Fruit fly (Drosophila melanogaster) whole organism, embryonic: Measurements from ENCODE around the gene Trm7-34.

Experiments used
- Aef1 ChIP-seq: fragments of 200-800 bp; sonication (Bioruptor generic); IDR thresholded peaks from 3 replicates; pipeline ENCODE4 v1.3.6; 2022; ENCODE audit warnings: missing biosample characterization, missing genetic modification characterization
- CG10654 ChIP-seq: fragments of 200-800 bp; sonication (Bioruptor generic); optimal IDR thresholded peaks from 2 replicates; lab custom pipeline; 2016; ENCODE audit warnings: missing biosample characterization, missing genetic modification characterization
- CG11247 ChIP-seq: fragments of 200-800 bp; sonication (Bioruptor generic); IDR thresholded peaks from 2 replicates; pipeline ENCODE4 v1.3.6; 2022; ENCODE audit warnings: missing biosample characterization, missing genetic modification characterization
- CG12744 ChIP-seq: fragments of 200-800 bp; sonication (Bioruptor generic); optimal IDR thresholded peaks from 2 replicates; lab custom pipeline; 2016; ENCODE audit warnings: missing biosample characterization, missing genetic modification characterization
- CG13775 ChIP-seq: fragments of 200-800 bp; sonication (Bioruptor generic); optimal IDR thresholded peaks from 3 replicates; lab custom pipeline; 2017; ENCODE audit warnings: missing biosample characterization, mild to moderate bottlenecking, missing genetic modification characterization
- CG14860 ChIP-seq: fragments of 200-800 bp; sonication (Bioruptor generic); IDR thresholded peaks from 3 replicates; pipeline ENCODE4 v1.3.6; 2022; ENCODE audit warnings: missing biosample characterization, missing genetic modification characterization; ENCODE audit not compliant: partially characterized antibody
- CG15011 ChIP-seq: fragments of 200-800 bp; sonication (Bioruptor generic); optimal IDR thresholded peaks from 3 replicates; lab custom pipeline; 2018; ENCODE audit warnings: missing biosample characterization, mild to moderate bottlenecking, missing genetic modification characterization
- CG15514 ChIP-seq: fragments of 200-800 bp; sonication (Bioruptor generic); optimal IDR thresholded peaks from 3 replicates; lab custom pipeline; 2017; ENCODE audit warnings: missing biosample characterization, missing genetic modification characterization, mild to moderate bottlenecking, moderate library complexity, missing genetic modification reagents
- CG17359 ChIP-seq: fragments of 200-800 bp; sonication (Bioruptor generic); optimal IDR thresholded peaks from 3 replicates; lab custom pipeline; 2018; ENCODE audit warnings: missing biosample characterization, mild to moderate bottlenecking, missing genetic modification characterization, moderate library complexity
- CG1832 ChIP-seq: fragments of 200-800 bp; sonication (Bioruptor generic); optimal IDR thresholded peaks from 2 replicates; lab custom pipeline; 2017; ENCODE audit warnings: missing biosample characterization, mild to moderate bottlenecking, missing genetic modification characterization, inconsistent platforms
- CG2120 ChIP-seq: fragments of 200-800 bp; sonication (Bioruptor generic); optimal IDR thresholded peaks from 3 replicates; lab custom pipeline; 2016; ENCODE audit warnings: missing biosample characterization, missing genetic modification characterization
- CG2129 ChIP-seq: fragments of 200-800 bp; sonication (Bioruptor generic); IDR thresholded peaks from 2 replicates; pipeline ENCODE4 v1.3.6; 2022; ENCODE audit warnings: missing biosample characterization, missing genetic modification characterization; ENCODE audit not compliant: partially characterized antibody
- CG3407 ChIP-seq: fragments of 200-800 bp; sonication (Bioruptor generic); optimal IDR thresholded peaks from 2 replicates; lab custom pipeline; 2018; ENCODE audit warnings: missing biosample characterization, mild to moderate bottlenecking, missing genetic modification characterization
- CG34376 ChIP-seq: fragments of 200-800 bp; sonication (Bioruptor generic); optimal IDR thresholded peaks from 2 replicates; lab custom pipeline; 2018; ENCODE audit warnings: missing biosample characterization, mild to moderate bottlenecking, missing genetic modification characterization
- CG4360 ChIP-seq: fragments of 200-800 bp; sonication (Bioruptor generic); IDR thresholded peaks from 2 replicates; pipeline ENCODE4 v1.3.6; 2022; ENCODE audit warnings: missing biosample characterization, missing genetic modification characterization
- CG4617 ChIP-seq: fragments of 200-800 bp; sonication (Bioruptor generic); optimal IDR thresholded peaks from 3 replicates; lab custom pipeline; 2016; ENCODE audit warnings: missing biosample characterization, missing genetic modification characterization, borderline replicate concordance
- CG6175 ChIP-seq: fragments of 200-800 bp; sonication (Bioruptor generic); IDR thresholded peaks from 3 replicates; pipeline ENCODE4 v1.3.6; 2022; ENCODE audit warnings: missing biosample characterization, missing genetic modification characterization
- CG7928 ChIP-seq: fragments of 200-800 bp; sonication (Bioruptor generic); optimal IDR thresholded peaks from 2 replicates; lab custom pipeline; 2017; ENCODE audit warnings: missing biosample characterization, mild to moderate bottlenecking, missing genetic modification characterization
- D19B ChIP-seq: fragments of 200-800 bp; sonication (Bioruptor generic); optimal IDR thresholded peaks from 2 replicates; lab custom pipeline; 2017; ENCODE audit warnings: missing biosample characterization, mild to moderate bottlenecking, missing genetic modification characterization
- Dek ChIP-seq: fragments of 200-800 bp; sonication (Bioruptor generic); optimal IDR thresholded peaks from 3 replicates; lab custom pipeline; 2019; ENCODE audit warnings: missing biosample characterization, mild to moderate bottlenecking, missing genetic modification characterization, moderate library complexity
- Dll ChIP-seq: fragments of 200-800 bp; sonication (Bioruptor generic); IDR thresholded peaks from 4 replicates; pipeline ENCODE4 v1.3.6; 2022; ENCODE audit warnings: missing biosample characterization, missing genetic modification characterization; ENCODE audit not compliant: partially characterized antibody
- Ets65A ChIP-seq: fragments of 200-800 bp; sonication (Bioruptor generic); peaks from one replicate; lab custom pipeline; 2016; ENCODE audit warnings: missing biosample characterization, missing genetic modification characterization
- Fer1 ChIP-seq: fragments of 200-800 bp; sonication (Bioruptor generic); optimal IDR thresholded peaks from 2 replicates; lab custom pipeline; 2017; ENCODE audit warnings: missing biosample characterization, mild to moderate bottlenecking, missing genetic modification characterization
- HLH4C ChIP-seq: fragments of 200-800 bp; sonication (Bioruptor generic); IDR thresholded peaks from 3 replicates; pipeline ENCODE4 v1.3.6; 2022; ENCODE audit warnings: missing biosample characterization, missing genetic modification characterization; ENCODE audit not compliant: partially characterized antibody
- Hmx ChIP-seq: fragments of 200-800 bp; sonication (Bioruptor generic); optimal IDR thresholded peaks from 2 replicates; lab custom pipeline; 2016; ENCODE audit warnings: missing biosample characterization, missing genetic modification characterization
- Max ChIP-seq: fragments of 200-800 bp; sonication (Bioruptor generic); optimal IDR thresholded peaks from 2 replicates; lab custom pipeline; 2016; ENCODE audit warnings: missing biosample characterization, mild to moderate bottlenecking, missing genetic modification characterization
- NC2α ChIP-seq: fragments of 200-800 bp; sonication (Bioruptor generic); optimal IDR thresholded peaks from 2 replicates; lab custom pipeline; 2016; ENCODE audit warnings: missing biosample characterization, missing genetic modification characterization
- NC2β ChIP-seq: fragments of 200-800 bp; sonication (Bioruptor generic); optimal IDR thresholded peaks from 2 replicates; lab custom pipeline; 2016; ENCODE audit warnings: missing biosample characterization, missing genetic modification characterization
- NfI ChIP-seq: fragments of 200-800 bp; sonication (Bioruptor generic); optimal IDR thresholded peaks from 3 replicates; lab custom pipeline; 2018; ENCODE audit warnings: missing biosample characterization, mild to moderate bottlenecking, missing genetic modification characterization, moderate library complexity
- ac ChIP-seq: fragments of 200-800 bp; sonication (Bioruptor generic); optimal IDR thresholded peaks from 3 replicates; lab custom pipeline; 2017; ENCODE audit warnings: missing biosample characterization, mild to moderate bottlenecking, missing genetic modification characterization
- cas ChIP-seq: fragments of 200-800 bp; sonication (Bioruptor generic); IDR thresholded peaks from 2 replicates; pipeline ENCODE4 v1.3.6; 2022; ENCODE audit warnings: missing biosample characterization, missing genetic modification characterization
- croc ChIP-seq: fragments of 200-800 bp; sonication (Bioruptor generic); conservative IDR thresholded peaks from 3 replicates; pipeline ENCODE4 v1.3.6; 2022; ENCODE audit warnings: missing biosample characterization, missing genetic modification characterization
- crol ChIP-seq: fragments of 200-800 bp; sonication (Bioruptor generic); IDR thresholded peaks from 2 replicates; pipeline ENCODE4 v1.3.6; 2022; ENCODE audit warnings: missing biosample characterization, missing genetic modification characterization
- ems ChIP-seq: fragments of 200-800 bp; sonication (Bioruptor generic); optimal IDR thresholded peaks from 3 replicates; lab custom pipeline; 2016; ENCODE audit warnings: missing biosample characterization, missing genetic modification characterization
- jigr1 ChIP-seq: fragments of 200-800 bp; sonication (Bioruptor generic); IDR thresholded peaks from 3 replicates; pipeline ENCODE4 v1.3.6; 2022; ENCODE audit warnings: missing biosample characterization, missing genetic modification characterization
- jumu ChIP-seq: fragments of 200-800 bp; sonication (Bioruptor generic); optimal IDR thresholded peaks from 3 replicates; lab custom pipeline; 2016; ENCODE audit warnings: missing biosample characterization, missing genetic modification characterization
- kah ChIP-seq: fragments of 200-800 bp; sonication (Bioruptor generic); optimal IDR thresholded peaks from 2 replicates; lab custom pipeline; 2018; ENCODE audit warnings: missing biosample characterization, mild to moderate bottlenecking, missing genetic modification characterization
- lilli ChIP-seq: fragments of 200-800 bp; sonication (Bioruptor generic); optimal IDR thresholded peaks from 3 replicates; lab custom pipeline; 2016; ENCODE audit warnings: missing biosample characterization, missing genetic modification characterization
- mld ChIP-seq: fragments of 200-800 bp; sonication (Bioruptor generic); IDR thresholded peaks from 3 replicates; pipeline ENCODE4 v1.3.6; 2022; ENCODE audit warnings: missing biosample characterization, missing genetic modification characterization; ENCODE audit not compliant: partially characterized antibody
- org-1 ChIP-seq: fragments of 200-800 bp; sonication (Bioruptor generic); optimal IDR thresholded peaks from 2 replicates; lab custom pipeline; 2017; ENCODE audit warnings: missing biosample characterization, missing genetic modification characterization
- otp ChIP-seq: fragments of 200-800 bp; sonication (Bioruptor generic); IDR thresholded peaks from 3 replicates; pipeline ENCODE4, ENCODE4 v1.3.6; 2022; ENCODE audit warnings: missing biosample characterization, missing genetic modification characterization
- prd ChIP-seq, 3 experiments: fragments of >200 bp in 2 of 3; fragments of 200-800 bp in 1 of 3; sonication (Bioruptor generic) in 1 of 3; optimal IDR thresholded peaks in 2 of 3; IDR thresholded peaks in 1 of 3; 2 replicates in 2 of 3; 3 replicates in 1 of 3; pipeline versions ENCODE4 v1.3.6 to Lab custom; 2017 to 2022; ENCODE audit warnings: missing biosample characterization in 1 of 3, missing genetic modification characterization in 1 of 3
- sd ChIP-seq: fragments of 200-800 bp; sonication (Bioruptor generic); optimal IDR thresholded peaks from 3 replicates; lab custom pipeline; 2018; ENCODE audit warnings: missing biosample characterization, mild to moderate bottlenecking, missing genetic modification characterization, moderate library complexity
- sim ChIP-seq: fragments of 200-800 bp; sonication (Bioruptor generic); IDR thresholded peaks from 2 replicates; pipeline ENCODE4 v1.3.6; 2022; ENCODE audit warnings: missing biosample characterization, missing genetic modification characterization
- stwl ChIP-seq: fragments of 200-800 bp; sonication (Bioruptor generic); optimal IDR thresholded peaks from 3 replicates; lab custom pipeline; 2018; ENCODE audit warnings: missing biosample characterization, mild to moderate bottlenecking, missing genetic modification characterization, moderate library complexity
- tin ChIP-seq: fragments of 200-800 bp; sonication (Bioruptor generic); optimal IDR thresholded peaks from 3 replicates; lab custom pipeline; 2016; ENCODE audit warnings: missing biosample characterization, missing genetic modification characterization
- twi ChIP-seq: fragments of 200-800 bp; optimal IDR thresholded peaks from 2 replicates; lab custom pipeline; 2019; ENCODE audit warnings: missing biosample characterization, mild to moderate bottlenecking, missing genetic modification characterization, moderate library complexity
- wek ChIP-seq: fragments of 200-800 bp; sonication (Bioruptor generic); optimal IDR thresholded peaks from 3 replicates; lab custom pipeline; 2018; ENCODE audit warnings: missing biosample characterization, mild to moderate bottlenecking, missing genetic modification characterization, moderate library complexity
- zfh2 ChIP-seq: fragments of 200-800 bp; sonication (Bioruptor generic); optimal IDR thresholded peaks from 2 replicates; lab custom pipeline; 2016; ENCODE audit warnings: missing biosample characterization, missing genetic modification characterization

Gene Trm7-34

DNA sequence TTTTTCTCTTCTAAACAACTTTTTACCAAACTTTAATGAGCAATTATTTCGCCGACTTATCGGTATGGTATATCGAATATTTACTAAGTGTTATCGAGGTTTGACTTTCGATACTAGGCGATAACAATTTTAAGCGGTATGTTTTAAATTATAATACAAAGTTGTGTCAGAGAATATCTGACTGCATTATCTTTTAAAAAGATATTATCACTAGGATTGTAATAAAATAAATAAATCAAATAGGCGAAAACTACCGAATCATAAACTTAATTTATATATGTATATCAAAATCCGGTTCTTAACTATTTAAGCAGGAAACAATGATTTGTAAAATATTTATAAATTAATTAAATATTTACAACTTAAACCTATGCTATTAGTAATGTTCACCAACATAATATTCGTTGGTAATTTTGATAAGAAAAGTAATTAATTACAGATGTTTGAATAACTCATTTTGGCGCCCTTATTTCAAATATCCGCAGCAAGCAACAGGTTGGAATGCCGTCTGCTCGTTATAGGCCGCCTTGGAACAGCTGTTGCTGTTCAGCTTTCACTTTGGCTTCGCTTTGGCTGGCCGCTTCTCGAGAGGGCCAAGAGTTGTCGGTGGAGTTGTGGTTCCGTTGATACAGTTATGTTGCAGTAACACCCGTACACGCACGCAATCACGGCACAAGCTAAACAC lies 25.6 kb downstream of the Trm7-34 start, which contains the start of the genes Sec15 and rtet (continued):
- TF ChIP-seq CG2129 (no peak), Max (GFP tag; lab: Kevin White, UChicago) (peak; percentile 52), CG10654 (GFP tag; lab: Kevin White, UChicago) (peak; percentile 40), CG15514 (GFP tag; lab: Kevin White, UChicago) (peak; percentile 61), CG1832 (GFP tag; lab: Kevin White, UChicago) (no peak), CG15011 (GFP tag; lab: Kevin White, UChicago) (no peak), CG2120 (GFP tag; lab: Kevin White, UChicago) (peak; percentile 84), Aef1 (GFP tag; lab: Robert Waterston, UW) (no peak), NfI (GFP tag; lab: Kevin White, UChicago) (peak; percentile 73), jumu (GFP tag; lab: Kevin White, UChicago) (no peak), org-1 (GFP tag; lab: Kevin White, UChicago) (no peak), Dek (tag; lab: Kevin White, UChicago) (peak; percentile 3), tin (GFP tag; lab: Kevin White, UChicago) (peak; percentile 61), HLH4C (GFP tag; lab: Robert Waterston, UW) (peak; percentile 78), NC2β (GFP tag; lab: Kevin White, UChicago) (peak; percentile 16), Fer1 (GFP tag; lab: Kevin White, UChicago) (peak; percentile 65), sd (tag; lab: Kevin White, UChicago) (peak; percentile 92), crol (GFP tag; lab: Robert Waterston, UW) (no peak), sim (no peak), ac (GFP tag; lab: Kevin White, UChicago) (no peak), twi (tag; lab: Kevin White, UChicago) (peak; percentile 47), Hmx (GFP tag; lab: Kevin White, UChicago) (no peak), stwl (tag; lab: Kevin White, UChicago) (peak; percentile 44), mld (GFP tag; lab: Robert Waterston, UW) (peak; percentile 46; the same call in 1 of the 3 replicates), CG12744 (GFP tag; lab: Kevin White, UChicago) (no peak), CG6175 (GFP tag; lab: Robert Waterston, UW) (no peak), wek (peak; percentile 4), CG3407 (GFP tag; lab: Kevin White, UChicago) (no peak), CG4617 (GFP tag; lab: Kevin White, UChicago) (peak; percentile 17), CG7928 (GFP tag; lab: Kevin White, UChicago) (no peak), Dll (peak; percentile 75; the same call in 3 of the 4 replicates), CG17359 (peak; percentile 63), prd (optimal IDR thresholded peaks at IDR 0.05; lab: Kevin White, UChicago) (no peak), prd (GFP tag; IDR thresholded peaks at IDR 0.05; lab: Robert Waterston, UW) (peak; percentile 47; the same call in 2 of the 3 replicates), zfh2 (GFP tag; lab: Kevin White, UChicago) (peak; percentile 1), kah (GFP tag; lab: Kevin White, UChicago) (peak; percentile 98), D19B (GFP tag; lab: Kevin White, UChicago) (no peak), CG4360 (GFP tag; lab: Robert Waterston, UW) (no peak), cas (no peak), croc (GFP tag; lab: Robert Waterston, UW) (peak; percentile 28; the same call in 1 of the 3 replicates), CG34376 (peak; percentile 53), CG13775 (GFP tag; lab: Kevin White, UChicago) (peak; percentile 88), lilli (GFP tag; lab: Kevin White, UChicago) (peak; percentile 67), Ets65A (GFP tag; lab: Kevin White, UChicago) (peak; percentile 93), otp (GFP tag; lab: Robert Waterston, UW) (peak; percentile 32; the same call in 1 of the 3 replicates), CG14860 (GFP tag; lab: Robert Waterston, UW) (peak; percentile 43; the same call in 2 of the 3 replicates), jigr1 (GFP tag; lab: Robert Waterston, UW) (no peak), ems (GFP tag; lab: Kevin White, UChicago) (no peak), CG11247 (GFP tag; lab: Robert Waterston, UW) (peak; percentile 53), NC2α (GFP tag; lab: Kevin White, UChicago) (no peak)
